Worm (Caenorhabditis elegans): ENCODE measurements around the gene ZK418.11.

The ZK418.11 gene

ce11 chrIII:7114952-7115488, 14.9 kb downstream of the ZK418.11 start, which contains the start of gene nhr-10 (continued):
- TF ChIP-seq nhr-90 (tag; optimal IDR thresholded peaks at IDR 0.05; ENCODE audit: poor library complexity) (no peak), swsn-7 (tag; optimal IDR thresholded peaks at IDR 0.05) (peak; percentile 41), tlp-1 (tag; optimal IDR thresholded peaks at IDR 0.05) (no peak)

DNA sequence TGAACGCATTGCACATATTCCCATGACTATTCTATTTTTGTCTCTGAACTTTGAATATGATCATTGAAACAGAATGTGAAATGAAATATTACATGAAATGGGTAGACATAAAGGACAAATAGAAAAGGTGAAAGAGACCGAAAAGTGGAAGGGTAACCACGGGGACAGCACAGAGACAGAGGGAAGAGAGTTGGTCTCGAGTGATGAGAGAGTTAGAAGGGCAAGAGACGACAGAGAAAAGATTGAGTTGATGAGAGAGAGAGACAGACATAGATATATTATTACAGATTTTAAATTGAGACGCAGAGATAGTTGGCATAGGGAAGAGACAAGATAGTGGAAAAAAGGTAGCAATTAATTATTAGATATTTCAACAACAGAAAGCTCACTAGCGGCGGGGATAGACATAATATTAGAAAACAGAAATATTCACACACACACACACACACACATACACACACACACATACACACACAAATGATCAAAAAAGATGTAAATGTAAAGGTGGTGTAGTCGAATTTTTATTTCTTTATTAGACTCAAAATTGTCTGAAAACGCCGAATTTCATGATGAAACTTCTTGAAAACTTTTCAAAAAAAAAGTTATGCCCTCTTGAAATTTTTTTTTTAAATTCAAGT, 16.6 kb downstream of the ZK418.11 start:
- peak; percentile 2 for TF ChIP-seq egl-13 (tag; optimal IDR thresholded peaks at IDR 0.05)
- TF ChIP-seq unc-30 (tag; optimal IDR thresholded peaks at IDR 0.05) = no peak
- peak; percentile 13 for TF ChIP-seq snpc-4 (tag; optimal IDR thresholded peaks at IDR 0.05)
- TF ChIP-seq pqm-1 (tag; optimal IDR thresholded peaks at IDR 0.05) = no peak
- TF ChIP-seq nhr-85 (tag) = peak; percentile 95
- peak; percentile 84 for TF ChIP-seq jun-1 (tag; optimal IDR thresholded peaks at IDR 0.05)
- no peak for TF ChIP-seq Y116A8C.19 (tag; optimal IDR thresholded peaks at IDR 0.05; ENCODE audit: borderline replicate concordance)
- TF ChIP-seq nhr-71 (tag; optimal IDR thresholded peaks at IDR 0.05) = peak; percentile 91
- TF ChIP-seq elt-2 (tag; optimal IDR thresholded peaks at IDR 0.05) = peak; percentile 26
- TF ChIP-seq dpl-1 (GFP tag; optimal IDR thresholded peaks at IDR 0.05) = peak; percentile 13 to 61 (median 29)
- peak; percentile 88 for TF ChIP-seq snu-23 (GFP tag; optimal IDR thresholded peaks at IDR 0.05)
- TF ChIP-seq mep-1 (tag; optimal IDR thresholded peaks at IDR 0.05) = peak; percentile 77
- peak; percentile 53 for TF ChIP-seq pax-3 (tag; optimal IDR thresholded peaks at IDR 0.05)
- no peak for TF ChIP-seq unc-98 (GFP tag; IDR thresholded peaks at IDR 0.05)
- TF ChIP-seq F16B12.6 (tag; optimal IDR thresholded peaks at IDR 0.05) = peak; percentile 28
- peak in 3 of 6 experiments; percentile 12 to 40 (median 14) for TF ChIP-seq elt-3 (tag; optimal IDR thresholded peaks at IDR 0.05)
- peak; percentile 73 to 84 for TF ChIP-seq lsy-2 (tag; optimal IDR thresholded peaks at IDR 0.05)
- TF ChIP-seq nhr-28 (tag; optimal IDR thresholded peaks at IDR 0.05) = no peak
- TF ChIP-seq tbx-2 (tag; optimal IDR thresholded peaks at IDR 0.05) = peak; percentile 55
- peak; percentile 74 for TF ChIP-seq swsn-7 (tag; optimal IDR thresholded peaks at IDR 0.05)
- TF ChIP-seq irx-1 (tag; optimal IDR thresholded peaks at IDR 0.05) = peak; percentile 12
- TF ChIP-seq ztf-4 (tag; optimal IDR thresholded peaks at IDR 0.05) = peak; percentile 43
- peak; percentile 63 for TF ChIP-seq rnt-1 (tag; optimal IDR thresholded peaks at IDR 0.05)
- no peak for TF ChIP-seq isw-1 (GFP tag; IDR thresholded peaks at IDR 0.05)
- TF ChIP-seq egl-27 (tag; optimal IDR thresholded peaks at IDR 0.05) = peak; percentile 72 to 78
- peak; percentile 90 for TF ChIP-seq lin-14 (GFP tag; optimal IDR thresholded peaks at IDR 0.05)
- peak; percentile 63 for TF ChIP-seq nhr-90 (tag; optimal IDR thresholded peaks at IDR 0.05; ENCODE audit: poor library complexity)
- peak; percentile 60 for TF ChIP-seq lir-3 (tag; optimal IDR thresholded peaks at IDR 0.05; ENCODE audit: poor library complexity)
- TF ChIP-seq hpl-2 (GFP tag; optimal IDR thresholded peaks at IDR 0.05) = no peak
- TF ChIP-seq aly-2 (tag; optimal IDR thresholded peaks at IDR 0.05) = peak; percentile 68
- TF ChIP-seq skn-1 (tag; optimal IDR thresholded peaks at IDR 0.05) = peak; percentile 61
- peak; percentile 51 for TF ChIP-seq lin-39 (tag; optimal IDR thresholded peaks at IDR 0.05)
- peak; percentile 86 for TF ChIP-seq fkh-8 (tag; optimal IDR thresholded peaks at IDR 0.05)
- no peak for TF ChIP-seq ceh-88 (GFP tag; IDR thresholded peaks at IDR 0.05)
- TF ChIP-seq sox-4 (tag; optimal IDR thresholded peaks at IDR 0.05) = peak; percentile 43
- TF ChIP-seq ets-5 (GFP tag; IDR thresholded peaks at IDR 0.05) = no peak
- TF ChIP-seq blmp-1 (tag; optimal IDR thresholded peaks at IDR 0.05) = peak; percentile 78
- TF ChIP-seq C16A3.4 (tag; optimal IDR thresholded peaks at IDR 0.05) = peak; percentile 72
- peak; percentile 50 to 64 (median 59) for TF ChIP-seq ceh-82 (tag; optimal IDR thresholded peaks at IDR 0.05)
- TF ChIP-seq nhr-19 (GFP tag; conservative IDR thresholded peaks at IDR 0.05) = peak; percentile 86
- TF ChIP-seq fos-1 (tag; optimal IDR thresholded peaks at IDR 0.05) = peak; percentile 41
- peak; percentile 44 to 73 for TF ChIP-seq lin-35 (GFP tag; optimal IDR thresholded peaks at IDR 0.05)
- peak; percentile 67 to 75 for TF ChIP-seq efl-1 (optimal IDR thresholded peaks at IDR 0.05)
- TF ChIP-seq efl-1 (GFP tag; optimal IDR thresholded peaks at IDR 0.05 in 1 of 2) = peak; percentile 39 to 93
- no peak for TF ChIP-seq fkh-10 (GFP tag; optimal IDR thresholded peaks at IDR 0.05)
- TF ChIP-seq dsc-1 (tag; optimal IDR thresholded peaks at IDR 0.05) = peak; percentile 51
- peak; percentile 88 for TF ChIP-seq nhr-20 (tag; optimal IDR thresholded peaks at IDR 0.05)
- no peak for TF ChIP-seq lin-15B (tag; optimal IDR thresholded peaks at IDR 0.05)
